Fruit fly (Drosophila melanogaster): ENCODE data around the gene Chc.

Gene Chc

DNA sequence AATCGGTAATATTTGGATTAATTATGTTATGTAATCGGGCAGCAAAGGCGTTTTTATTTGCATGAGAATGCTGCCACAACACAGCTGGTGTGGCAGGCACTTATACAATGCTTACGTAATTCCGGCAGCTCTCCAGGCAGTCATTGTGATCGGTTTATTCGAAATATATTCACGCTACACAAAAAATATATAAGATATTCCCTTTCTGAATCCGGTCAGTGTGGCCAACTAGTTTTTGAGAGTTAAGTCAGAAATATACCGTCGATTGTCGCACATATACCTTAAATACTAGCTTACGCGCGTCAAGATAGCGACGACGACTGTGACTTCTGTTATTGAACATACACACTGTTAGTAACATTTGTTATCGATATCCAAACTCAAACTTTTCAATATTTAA, 13.7 kb upstream of the Chc start, which contains the start of gene sun:
TSS of gene sun (minus strand) at position 238 of the 400 bp plus-strand sequence.
- TF ChIP-seq CG10462 (GFP tag; optimal IDR thresholded peaks at IDR 0.05) (no peak), btn (GFP tag; optimal IDR thresholded peaks at IDR 0.05) (no peak), Sry-β (GFP tag; optimal IDR thresholded peaks at IDR 0.05) (no peak), nerfin-2 (GFP tag; IDR thresholded peaks at IDR 0.05; ENCODE audit: partially characterized antibody) (no peak), sug (tag; optimal IDR thresholded peaks at IDR 0.05) (no peak), zf30C (GFP tag; optimal IDR thresholded peaks at IDR 0.05) (no peak), Scr (GFP tag; IDR thresholded peaks at IDR 0.05; ENCODE audit: partially characterized antibody) (peak; percentile 20; the same call in 1 of the 2 replicates), Hand (GFP tag; optimal IDR thresholded peaks at IDR 0.05) (no peak), CG10565 (GFP tag; optimal IDR thresholded peaks at IDR 0.05) (no peak), CG30020 (tag; optimal IDR thresholded peaks at IDR 0.05) (peak; percentile 82), CG8478 (optimal IDR thresholded peaks at IDR 0.05) (no peak), CrebB (tag; optimal IDR thresholded peaks at IDR 0.05) (no peak), Fer3 (tag; optimal IDR thresholded peaks at IDR 0.05) (no peak), dm (GFP tag; optimal IDR thresholded peaks at IDR 0.05) (no peak), Sry-δ (GFP tag; optimal IDR thresholded peaks at IDR 0.05) (peak; percentile 29), tll (GFP tag; optimal IDR thresholded peaks at IDR 0.05) (no peak), sens (GFP tag) (peak; percentile 66), E2f2 (GFP tag; IDR thresholded peaks at IDR 0.05) (0 out of 2 replicates have a peak, but pooled peaks have one; percentile 38), CG12391 (tag; optimal IDR thresholded peaks at IDR 0.05) (no peak), Lim3 (GFP tag; IDR thresholded peaks at IDR 0.05) (no peak), tna (GFP tag; IDR thresholded peaks at IDR 0.05; ENCODE audit: partially characterized antibody) (no peak), abd-A (tag; optimal IDR thresholded peaks at IDR 0.05) (no peak), stwl (tag; optimal IDR thresholded peaks at IDR 0.05) (peak; percentile 56), lbe (GFP tag; optimal IDR thresholded peaks at IDR 0.05) (no peak), CG9932 (GFP tag; IDR thresholded peaks at IDR 0.05) (no peak), Dp (GFP tag; optimal IDR thresholded peaks at IDR 0.05) (peak; percentile 49), Ets97D (GFP tag; optimal IDR thresholded peaks at IDR 0.05) (peak; percentile 67), B-H2 (GFP tag; optimal IDR thresholded peaks at IDR 0.05) (no peak), HLH3B (GFP tag; IDR thresholded peaks at IDR 0.05) (no peak), p53 (GFP tag; optimal IDR thresholded peaks at IDR 0.05) (no peak), en (GFP tag; optimal IDR thresholded peaks at IDR 0.05) (no peak), CG16779 (GFP tag; IDR thresholded peaks at IDR 0.05) (no peak), ERR (GFP tag; optimal IDR thresholded peaks at IDR 0.05) (no peak), CG13287 (GFP tag; IDR thresholded peaks at IDR 0.05; ENCODE audit: partially characterized antibody) (peak; percentile 46; the same call in 1 of the 2 replicates), Trl (optimal IDR thresholded peaks at IDR 0.05) (no peak), Trl (GFP tag; optimal IDR thresholded peaks at IDR 0.05) (no peak), Chrac-16 (GFP tag; optimal IDR thresholded peaks at IDR 0.05) (no peak), MTF-1 (GFP tag; optimal IDR thresholded peaks at IDR 0.05; ENCODE audit: borderline replicate concordance) (no peak), HLHmδ (GFP tag; optimal IDR thresholded peaks at IDR 0.05) (no peak), Atf3 (GFP tag; optimal IDR thresholded peaks at IDR 0.05) (no peak), Blimp-1 (GFP tag; optimal IDR thresholded peaks at IDR 0.05) (no peak), corto (GFP tag; optimal IDR thresholded peaks at IDR 0.05) (no peak), gro (GFP tag; optimal IDR thresholded peaks at IDR 0.05) (no peak), CG2889 (GFP tag; IDR thresholded peaks at IDR 0.05) (no peak), Dref (GFP tag; IDR thresholded peaks at IDR 0.05) (peak; percentile 60), Hr51 (GFP tag; optimal IDR thresholded peaks at IDR 0.05) (no peak), Pdp1 (GFP tag; optimal IDR thresholded peaks at IDR 0.05) (peak in 1 of 2 experiments; percentile 99), Asciz (GFP tag; optimal IDR thresholded peaks at IDR 0.05) (no peak), ham (GFP tag; IDR thresholded peaks at IDR 0.05) (no peak), gce (GFP tag; IDR thresholded peaks at IDR 0.05) (no peak), CG13894 (tag; optimal IDR thresholded peaks at IDR 0.05) (no peak)

Measured in whole organism, embryonic.